Worm (Caenorhabditis elegans): ENCODE data around the gene tbc-8.

- TF ChIP-seq dpl-1 (GFP tag; optimal IDR thresholded peaks at IDR 0.05) (no peak), lsy-2 (tag; optimal IDR thresholded peaks at IDR 0.05) (no peak), zip-11 (GFP tag; IDR thresholded peaks at IDR 0.05) (no peak), unc-62 (GFP tag; optimal IDR thresholded peaks at IDR 0.05 in 1 of 2) (no peak), unc-62 (tag; optimal IDR thresholded peaks at IDR 0.05) (no peak), spr-3 (GFP tag; optimal IDR thresholded peaks at IDR 0.05) (no peak), hlh-30 (tag; optimal IDR thresholded peaks at IDR 0.05; ENCODE audit: insufficient read depth) (no peak), pha-4 (GFP tag; IDR thresholded peaks at IDR 0.05) (no peak), pha-4 (tag; optimal IDR thresholded peaks at IDR 0.05) (no peak), nhr-76 (tag; optimal IDR thresholded peaks at IDR 0.05) (no peak), mes-2 (tag; optimal IDR thresholded peaks at IDR 0.05; ENCODE audit: poor library complexity, severe bottlenecking) (no peak), ama-1 (optimal IDR thresholded peaks at IDR 0.05) (no peak), unc-130 (GFP tag; optimal IDR thresholded peaks at IDR 0.05) (no peak), nhr-11 (tag; optimal IDR thresholded peaks at IDR 0.05) (no peak)
Measured at ce11 chrIII:10386476-10386875, 21.7 kb downstream of the tbc-8 start, which contains the start of gene C38H2.3.

Data from whole organism, L4 larva.